Fruit fly (Drosophila melanogaster) whole organism, prepupa: ENCODE results near the gene CG31075.

ENCODE experiments used
- Blimp-1 ChIP-seq: fragments of 200-800 bp; sonication (Bioruptor generic); optimal IDR thresholded peaks from 3 replicates; lab custom pipeline; 2017; ENCODE audit warnings: missing biosample characterization, missing genetic modification characterization, mild to moderate bottlenecking, moderate library complexity, missing genetic modification reagents
- CG34406 ChIP-seq: fragments of 200-800 bp; sonication (Bioruptor generic); optimal IDR thresholded peaks from 3 replicates; lab custom pipeline; 2016; ENCODE audit warnings: missing biosample characterization, missing genetic modification characterization
- Gug ChIP-seq: fragments of 200-800 bp; sonication (Bioruptor generic); IDR thresholded peaks from 2 replicates; pipeline ENCODE4 v1.3.6; 2022; ENCODE audit warnings: missing biosample characterization, missing genetic modification characterization
- Smox ChIP-seq: fragments of 200-800 bp; sonication (Bioruptor generic); optimal IDR thresholded peaks from 3 replicates; lab custom pipeline; 2016; ENCODE audit warnings: missing biosample characterization, missing genetic modification characterization
- achi ChIP-seq: fragments of 200-800 bp; sonication (Bioruptor generic); optimal IDR thresholded peaks from 3 replicates; lab custom pipeline; 2016; ENCODE audit warnings: missing biosample characterization, missing genetic modification characterization
- acj6 ChIP-seq: fragments of 200-800 bp; sonication (Bioruptor generic); optimal IDR thresholded peaks from 3 replicates; lab custom pipeline; 2016; ENCODE audit warnings: missing biosample characterization, missing genetic modification characterization
- esn ChIP-seq: fragments of 200-800 bp; sonication (Bioruptor generic); optimal IDR thresholded peaks from 2 replicates; lab custom pipeline; 2016; ENCODE audit warnings: missing biosample characterization, mild to moderate bottlenecking, missing genetic modification characterization, moderate library complexity
- lz ChIP-seq: fragments of 200-800 bp; sonication (Bioruptor generic); optimal IDR thresholded peaks from 3 replicates; lab custom pipeline; 2016; ENCODE audit warnings: missing biosample characterization, missing genetic modification characterization
- net ChIP-seq: fragments of 200-800 bp; sonication (Bioruptor generic); optimal IDR thresholded peaks from 3 replicates; lab custom pipeline; 2016; ENCODE audit warnings: missing biosample characterization, missing genetic modification characterization

DNA sequence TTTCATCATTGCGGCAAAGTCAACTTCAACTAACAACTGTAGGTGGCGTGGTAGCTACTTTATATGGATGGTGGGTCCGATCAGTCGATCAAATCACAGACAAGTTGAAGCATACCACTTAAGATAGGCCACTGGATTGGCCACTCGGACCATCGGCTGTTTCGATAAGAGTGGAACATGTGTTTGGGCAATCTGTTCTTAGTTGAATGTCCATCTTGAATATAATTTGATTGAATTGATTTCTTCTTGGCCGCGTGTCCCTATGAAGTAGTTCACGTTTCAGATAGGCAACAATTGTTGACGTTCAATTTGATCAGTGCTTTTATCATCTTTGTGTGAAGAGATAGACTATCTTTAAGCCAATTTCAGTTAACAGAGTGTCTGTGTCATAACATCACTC, 18.7 kb upstream of the CG31075 start, which contains the start of gene CG6295:
- TF ChIP-seq acj6 (GFP tag; lab: Kevin White, UChicago) (no peak), CG34406 (no peak), Gug (GFP tag; lab: Robert Waterston, UW) (no peak), achi (GFP tag; lab: Kevin White, UChicago) (no peak), Blimp-1 (GFP tag; lab: Kevin White, UChicago) (no peak), net (GFP tag; lab: Kevin White, UChicago) (no peak), lz (GFP tag; lab: Kevin White, UChicago) (no peak), esn (GFP tag; lab: Kevin White, UChicago) (no peak), Smox (GFP tag; lab: Kevin White, UChicago) (no peak)
